Fruit fly (Drosophila melanogaster) whole organism, embryonic: ENCODE results near the gene CG15412.
A peak's percentile ranks its signal among the peaks of the same experiment; 100 is the strongest.

ENCODE experiments used
- CG10979 ChIP-seq: fragments of 200-800 bp; sonication (Bioruptor generic); optimal IDR thresholded peaks from 2 replicates; lab custom pipeline; 2018; ENCODE audit warnings: missing biosample characterization, mild to moderate bottlenecking, missing genetic modification characterization, moderate library complexity
- Rx ChIP-seq: fragments of 200-800 bp; sonication (Bioruptor generic); IDR thresholded peaks from 2 replicates; pipeline ENCODE4 v1.3.6; 2022; ENCODE audit warnings: missing biosample characterization, missing genetic modification characterization
- sc ChIP-seq, 3 experiments: fragments of >200 bp in 2 of 3; fragments of 200-800 bp in 1 of 3; sonication (Bioruptor generic) in 1 of 3; optimal IDR thresholded peaks; 2 replicates in 2 of 3; 3 replicates in 1 of 3; lab custom pipeline; 2017; ENCODE audit warnings: mild to moderate bottlenecking in 1 of 3, missing biosample characterization in 1 of 3, missing genetic modification characterization in 1 of 3, missing genetic modification reagents in 1 of 3
- sd ChIP-seq: fragments of 200-800 bp; sonication (Bioruptor generic); optimal IDR thresholded peaks from 3 replicates; lab custom pipeline; 2018; ENCODE audit warnings: missing biosample characterization, mild to moderate bottlenecking, missing genetic modification characterization, moderate library complexity
- ttk ChIP-seq: fragments of 200-800 bp; sonication (Bioruptor generic); IDR thresholded peaks from 2 replicates; pipeline ENCODE4 v2.1.2; 2022; ENCODE audit warnings: missing biosample characterization, missing genetic modification characterization

dm6 chr2L:3372483-3372929 is 3.0 kb downstream of the CG15412 start:
- TF ChIP-seq sc (optimal IDR thresholded peaks at IDR 0.05; lab: Kevin White, UChicago) (no peak), sc (GFP tag; optimal IDR thresholded peaks at IDR 0.05; lab: Kevin White, UChicago) (no peak), CG10979 (tag; lab: Kevin White, UChicago) (peak; percentile 23), Rx (GFP tag; lab: Robert Waterston, UW) (0 out of 2 replicates have a peak, but pooled peaks have one; percentile 14), ttk (GFP tag; lab: Robert Waterston, UW) (no peak), sd (no peak)
